Worm (Caenorhabditis elegans): ENCODE measurements around the gene W07G4.8.
A peak's percentile ranks its signal among the peaks of the same experiment; 100 is the strongest.

Gene W07G4.8

DNA sequence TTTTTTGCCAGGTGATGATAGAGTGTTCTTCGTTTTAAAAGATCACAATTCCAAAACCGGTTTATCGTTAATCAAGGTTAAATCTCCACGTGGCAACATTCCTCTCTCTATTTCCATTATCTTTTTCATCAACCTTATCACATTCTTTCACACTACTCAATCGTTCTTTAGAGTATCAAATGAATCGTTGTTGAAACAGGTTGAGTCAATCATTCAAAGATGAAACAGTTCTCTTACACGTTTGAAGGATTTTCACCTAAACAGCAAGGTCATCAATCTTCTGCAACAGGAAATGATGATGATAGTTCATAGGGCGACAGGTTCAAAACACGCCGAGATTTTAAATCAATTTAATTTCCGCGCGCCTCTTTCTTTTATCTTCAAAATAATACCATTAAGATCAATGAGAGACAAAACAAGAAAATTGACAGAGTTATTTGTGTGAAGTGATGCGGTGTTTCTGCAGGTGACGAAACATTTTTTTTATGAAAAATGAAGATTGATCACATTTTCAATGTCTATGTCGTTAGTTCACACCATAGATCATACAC lies 31.9 kb upstream of the W07G4.8 start (continued):
- no peak for TF ChIP-seq ztf-11 (tag; optimal IDR thresholded peaks at IDR 0.05)
- TF ChIP-seq unc-62 (GFP tag; optimal IDR thresholded peaks at IDR 0.05 in 1 of 2): peak in 1 of 2 experiments; percentile 99
- no peak for TF ChIP-seq unc-62 (tag; optimal IDR thresholded peaks at IDR 0.05)
- no peak for TF ChIP-seq F10B5.3 (tag; optimal IDR thresholded peaks at IDR 0.05)
- no peak for TF ChIP-seq ceh-44 (GFP tag; IDR thresholded peaks at IDR 0.05)
- peak; percentile 41 for TF ChIP-seq nhr-11 (tag; optimal IDR thresholded peaks at IDR 0.05)
- no peak for TF ChIP-seq lin-39 (tag; optimal IDR thresholded peaks at IDR 0.05)
- TF ChIP-seq daf-16 (GFP tag; optimal IDR thresholded peaks at IDR 0.05): no peak
- TF ChIP-seq daf-16 (tag; optimal IDR thresholded peaks at IDR 0.05): peak; percentile 53
- no peak for TF ChIP-seq pha-4 (GFP tag; IDR thresholded peaks at IDR 0.05)
- TF ChIP-seq pha-4 (tag; optimal IDR thresholded peaks at IDR 0.05): no peak
- TF ChIP-seq nhr-6 (tag; optimal IDR thresholded peaks at IDR 0.05): peak; percentile 57
- no peak for TF ChIP-seq ctbp-1 (GFP tag; IDR thresholded peaks at IDR 0.05)
- TF ChIP-seq skn-1 (tag; optimal IDR thresholded peaks at IDR 0.05): no peak
- peak; percentile 86 for TF ChIP-seq dmd-6 (GFP tag; IDR thresholded peaks at IDR 0.05)
- no peak for TF ChIP-seq Y48G9A.11 (GFP tag; IDR thresholded peaks at IDR 0.05)
- TF ChIP-seq ceh-20 (GFP tag; IDR thresholded peaks at IDR 0.05): no peak; the same call in none of the 2 replicates
- no peak for TF ChIP-seq vab-7 (GFP tag; IDR thresholded peaks at IDR 0.05)
- no peak for TF ChIP-seq ZK337.2 (GFP tag; IDR thresholded peaks at IDR 0.05)
- TF ChIP-seq nhr-25 (tag; optimal IDR thresholded peaks at IDR 0.05; ENCODE audit: borderline replicate concordance, insufficient read depth): peak; percentile 78
- no peak for TF ChIP-seq zag-1 (tag; optimal IDR thresholded peaks at IDR 0.05)
- TF ChIP-seq ces-1 (GFP tag; optimal IDR thresholded peaks at IDR 0.05): no peak
- TF ChIP-seq Y5F2A.4 (GFP tag; optimal IDR thresholded peaks at IDR 0.05): no peak
- no peak for TF ChIP-seq egl-43 (GFP tag; IDR thresholded peaks at IDR 0.05)
- peak; percentile 91 for TF ChIP-seq mxl-3 (GFP tag; optimal IDR thresholded peaks at IDR 0.05)
- TF ChIP-seq lim-7 (GFP tag; IDR thresholded peaks at IDR 0.05): no peak
- no peak for TF ChIP-seq zip-11 (GFP tag; IDR thresholded peaks at IDR 0.05)
- peak; percentile 47 to 51 for TF ChIP-seq lsy-2 (tag; optimal IDR thresholded peaks at IDR 0.05)
- TF ChIP-seq cey-2 (tag; optimal IDR thresholded peaks at IDR 0.05; ENCODE audit: borderline replicate concordance, insufficient read depth): peak; percentile 86
- TF ChIP-seq ceh-82 (tag; optimal IDR thresholded peaks at IDR 0.05): no peak
- TF ChIP-seq saeg-2 (GFP tag; IDR thresholded peaks at IDR 0.05): no peak
- no peak for TF ChIP-seq mxl-2 (GFP tag; conservative IDR thresholded peaks at IDR 0.05)
- TF ChIP-seq lin-1 (GFP tag; IDR thresholded peaks at IDR 0.05): peak; percentile 47; the same call in 1 of the 2 replicates
- TF ChIP-seq madf-5 (GFP tag; IDR thresholded peaks at IDR 0.05): no peak
- no peak for TF ChIP-seq Y105C5A.15 (GFP tag; IDR thresholded peaks at IDR 0.05)
- no peak for TF ChIP-seq nhr-237 (tag; optimal IDR thresholded peaks at IDR 0.05)
- TF ChIP-seq hmg-1.1 (GFP tag; IDR thresholded peaks at IDR 0.05): no peak
- TF ChIP-seq jun-1 (tag; optimal IDR thresholded peaks at IDR 0.05): no peak
- no peak for TF ChIP-seq spr-3 (GFP tag; optimal IDR thresholded peaks at IDR 0.05)
- no peak for TF ChIP-seq attf-4 (tag; optimal IDR thresholded peaks at IDR 0.05)
- peak in 1 of 2 experiments; percentile 7 for TF ChIP-seq hif-1 (tag; optimal IDR thresholded peaks at IDR 0.05)
- no peak for TF ChIP-seq arid-1 (GFP tag; conservative IDR thresholded peaks at IDR 0.05)
- TF ChIP-seq nhr-76 (tag; optimal IDR thresholded peaks at IDR 0.05): peak; percentile 60
- TF ChIP-seq nhr-41 (GFP tag; IDR thresholded peaks at IDR 0.05): no peak
- TF ChIP-seq egl-27 (tag; optimal IDR thresholded peaks at IDR 0.05): no peak
- TF ChIP-seq lin-29 (GFP tag; IDR thresholded peaks at IDR 0.05): no peak
- TF ChIP-seq tag-97 (GFP tag; IDR thresholded peaks at IDR 0.05): no peak
- TF ChIP-seq Y75B8A.6 (GFP tag; IDR thresholded peaks at IDR 0.05): no peak
- no peak for TF ChIP-seq php-3 (GFP tag; IDR thresholded peaks at IDR 0.05)
- TF ChIP-seq hlh-30 (tag; optimal IDR thresholded peaks at IDR 0.05; ENCODE audit: insufficient read depth): peak; percentile 75
- no peak for TF ChIP-seq F26F4.8 (GFP tag; conservative IDR thresholded peaks at IDR 0.05)
